Worm (Caenorhabditis elegans) whole organism, L4 larva: ENCODE measurements around the gene R11G1.2.

Experiments
- dmd-6 ChIP-seq: fragments of 200-800 bp; sonication (Bioruptor generic); IDR thresholded peaks from 2 replicates; pipeline ENCODE4 v1.3.6; 2022; ENCODE audit warnings: missing genetic modification reagents, missing genetic modification characterization, missing compliant biosample characterization
- nhr-237 ChIP-seq: sonication (generic microtip); optimal IDR thresholded peaks from 2 replicates; lab custom pipeline; 2017; ENCODE audit warnings: missing biosample characterization, missing genetic modification characterization
- nhr-76 ChIP-seq: fragments of 150-350 bp; optimal IDR thresholded peaks from 2 replicates; lab custom pipeline; 2014; ENCODE audit warnings: missing biosample characterization, missing genetic modification characterization
- snpc-1.2 ChIP-seq: fragments of 200-800 bp; sonication (Bioruptor generic); IDR thresholded peaks from 2 replicates; pipeline ENCODE4 v1.3.6; 2022; ENCODE audit warnings: missing genetic modification reagents, missing genetic modification characterization, missing compliant biosample characterization
- unc-62 ChIP-seq, 3 experiments: fragments of 150-350 bp in 1 of 3; sonication (generic microtip); optimal IDR thresholded peaks in 2 of 3; peaks in 1 of 3; 1 replicate in 1 of 3; 2 replicates in 2 of 3; lab custom pipeline; 2014 to 2017; ENCODE audit warnings: missing biosample characterization in 3 of 3, missing genetic modification characterization in 3 of 3, missing genetic modification reagents in 3 of 3, missing genotype in 1 of 3

- no peak for TF ChIP-seq dmd-6
- no peak for TF ChIP-seq snpc-1.2 (GFP tag; lab: Robert Waterston, UW)
- no peak for TF ChIP-seq nhr-76
- TF ChIP-seq unc-62 (GFP tag; optimal IDR thresholded peaks at IDR 0.05 in 1 of 2; lab: Kevin White, UChicago) = no peak
- no peak for TF ChIP-seq unc-62 (tag; optimal IDR thresholded peaks at IDR 0.05; lab: Kevin White, UChicago)
- TF ChIP-seq nhr-237 (tag; lab: Kevin White, UChicago) = no peak
Observed at ce11 chrX:3680544-3681214, 30.3 kb downstream of the R11G1.2 start, which contains the start of gene tsp-17.
